Worm (Caenorhabditis elegans) whole organism, L4 larva: ENCODE data around the gene dct-6.

ENCODE experiments used
- ZK546.5 ChIP-seq, 2 experiments: sonication (generic microtip); optimal IDR thresholded peaks; 2 replicates each; lab custom pipeline; 2017; ENCODE audit warnings: missing biosample characterization in 2 of 2, missing genetic modification characterization in 2 of 2
- ama-1 ChIP-seq: fragments of 150-350 bp; optimal IDR thresholded peaks from 2 replicates; lab custom pipeline; 2014; ENCODE audit warnings: inconsistent platforms, mixed read lengths
- ceh-28 ChIP-seq: fragments of 150-350 bp; optimal IDR thresholded peaks from 2 replicates; lab custom pipeline; 2014; ENCODE audit warnings: missing biosample characterization, missing genetic modification reagents, missing genetic modification characterization
- duxl-1 ChIP-seq: sonication (generic microtip); optimal IDR thresholded peaks from 2 replicates; lab custom pipeline; 2016; ENCODE audit warnings: mild to moderate bottlenecking, missing genetic modification characterization, moderate library complexity, missing compliant biosample characterization; ENCODE audit not compliant: poor library complexity
- gei-8 ChIP-seq: fragments of 200-800 bp; sonication (Bioruptor generic); optimal IDR thresholded peaks from 2 replicates; lab custom pipeline; 2018; ENCODE audit warnings: mild to moderate bottlenecking, missing genetic modification characterization, missing compliant biosample characterization
- lim-7 ChIP-seq: fragments of 200-800 bp; sonication (Bioruptor generic); IDR thresholded peaks from 2 replicates; pipeline ENCODE4 v1.3.6; 2022; ENCODE audit warnings: missing genetic modification characterization, missing compliant biosample characterization
- lsy-2 ChIP-seq, 2 experiments: fragments of 150-350 bp in 1 of 2; sonication (generic microtip) in 1 of 2; optimal IDR thresholded peaks; 2 replicates each; lab custom pipeline; 2014 to 2017; ENCODE audit warnings: missing biosample characterization in 2 of 2, missing genetic modification characterization in 2 of 2
- pqm-1 ChIP-seq: sonication (generic microtip); optimal IDR thresholded peaks from 2 replicates; lab custom pipeline; 2017; ENCODE audit warnings: missing biosample characterization, missing genetic modification characterization
- sdz-12 ChIP-seq: fragments of 200-800 bp; sonication (Bioruptor generic); optimal IDR thresholded peaks from 2 replicates; lab custom pipeline; 2018; ENCODE audit warnings: mild to moderate bottlenecking, missing genetic modification characterization, missing compliant biosample characterization
- skn-1 ChIP-seq: fragments of 150-350 bp; optimal IDR thresholded peaks from 2 replicates; lab custom pipeline; 2014; ENCODE audit warnings: missing biosample characterization, missing genetic modification characterization
- spr-3 ChIP-seq: fragments of 200-800 bp; sonication (Bioruptor generic); optimal IDR thresholded peaks from 2 replicates; lab custom pipeline; 2018; ENCODE audit warnings: mild to moderate bottlenecking, missing genetic modification characterization, missing compliant biosample characterization
- tra-1 ChIP-seq: fragments of 200-800 bp; sonication (Bioruptor generic); IDR thresholded peaks from 2 replicates; pipeline ENCODE4 v1.3.6; 2022; ENCODE audit warnings: missing genetic modification reagents, missing genetic modification characterization, missing compliant biosample characterization
- zag-1 ChIP-seq: fragments of 150-350 bp; optimal IDR thresholded peaks from 2 replicates; lab custom pipeline; 2014; ENCODE audit warnings: missing biosample characterization, missing genetic modification characterization

- TF ChIP-seq pqm-1 (tag; lab: Kevin White, UChicago) (no peak), sdz-12 (GFP tag; lab: Kevin White, UChicago) (no peak), duxl-1 (tag; lab: Kevin White, UChicago) (no peak), ceh-28 (tag; lab: Kevin White, UChicago) (no peak), lim-7 (GFP tag; lab: Robert Waterston, UW) (no peak), ama-1 (no peak), skn-1 (tag; lab: Kevin White, UChicago) (no peak), ZK546.5 (tag; optimal IDR thresholded peaks at IDR 0.05; lab: Kevin White, UChicago) (no peak), lsy-2 (tag; optimal IDR thresholded peaks at IDR 0.05; lab: Kevin White, UChicago) (no peak), spr-3 (GFP tag; lab: Kevin White, UChicago) (no peak), gei-8 (no peak), zag-1 (no peak), tra-1 (no peak)
These were observed 22.9 kb downstream of the dct-6 start for ce11 chrIII:5988991-5989726.
